Worm (Caenorhabditis elegans): ENCODE results near the gene C34C12.12.

The C34C12.12 gene

ce11 chrIII:3499850-3500249, 46.9 kb downstream of the C34C12.12 start:
- TF ChIP-seq aly-2 (tag; optimal IDR thresholded peaks at IDR 0.05) (no peak), jun-1 (tag; optimal IDR thresholded peaks at IDR 0.05) (peak; percentile 3), egl-27 (tag; optimal IDR thresholded peaks at IDR 0.05) (no peak), egl-5 (tag; optimal IDR thresholded peaks at IDR 0.05) (no peak), fos-1 (tag; optimal IDR thresholded peaks at IDR 0.05) (no peak), mml-1 (tag; optimal IDR thresholded peaks at IDR 0.05) (no peak), tbx-2 (tag; optimal IDR thresholded peaks at IDR 0.05) (no peak), hmg-11 (tag; optimal IDR thresholded peaks at IDR 0.05) (no peak)

ce11 chrIII:3502215-3502838, 49.3 kb downstream of the C34C12.12 start, which contains the start of gene M01F1.8:
Gene M01F1.8, minus strand, starts transcription at chrIII:3502549.
- TF ChIP-seq egl-5 (tag; optimal IDR thresholded peaks at IDR 0.05) (no peak), nhr-77 (tag; optimal IDR thresholded peaks at IDR 0.05) (peak; percentile 18)

- TF ChIP-seq ama-1 (optimal IDR thresholded peaks at IDR 0.05) (no peak), egl-27 (tag; optimal IDR thresholded peaks at IDR 0.05) (no peak), lin-39 (tag; optimal IDR thresholded peaks at IDR 0.05) (no peak)
Observed at ce11 chrIII:3503286-3503685, 50.3 kb downstream of the C34C12.12 start, which contains the start of gene rpl-16. Gene rpl-16, minus strand, starts transcription at chrIII:3503604.
